Worm (Caenorhabditis elegans) whole organism, late embryonic: ENCODE data around the gene ZK1307.4.

Experiments used
- F13H6.1 ChIP-seq: sonication (generic microtip); optimal IDR thresholded peaks from 2 replicates; lab custom pipeline; 2016; ENCODE audit warnings: missing genetic modification characterization, missing compliant biosample characterization
- K09A11.1 ChIP-seq: sonication (generic microtip); optimal IDR thresholded peaks from 2 replicates; lab custom pipeline; 2017; ENCODE audit warnings: antibody characterized with exemption, mild to moderate bottlenecking, missing genetic modification characterization, missing compliant biosample characterization; ENCODE audit not compliant: insufficient read depth
- Y22D7AL.16 ChIP-seq: sonication (generic microtip); optimal IDR thresholded peaks from 2 replicates; lab custom pipeline; 2016; ENCODE audit warnings: missing genetic modification characterization, missing compliant biosample characterization
- ama-1 ChIP-seq: fragments of 150-350 bp; optimal IDR thresholded peaks from 2 replicates; lab custom pipeline; 2014
- ceh-31 ChIP-seq: sonication (generic microtip); optimal IDR thresholded peaks from 2 replicates; lab custom pipeline; 2016; ENCODE audit warnings: missing genetic modification characterization, missing compliant biosample characterization
- ceh-34 ChIP-seq: sonication (generic microtip); optimal IDR thresholded peaks from 2 replicates; lab custom pipeline; 2016; ENCODE audit warnings: mild to moderate bottlenecking, missing genetic modification characterization, missing compliant biosample characterization
- ceh-45 ChIP-seq: fragments of 200-800 bp; sonication (Bioruptor generic); IDR thresholded peaks from 2 replicates; pipeline ENCODE4 v1.3.6; 2022; ENCODE audit warnings: missing genetic modification reagents, missing genetic modification characterization, missing compliant biosample characterization
- dmd-4 ChIP-seq: sonication (generic microtip); optimal IDR thresholded peaks from 2 replicates; lab custom pipeline; 2016; ENCODE audit warnings: borderline replicate concordance, missing genetic modification characterization, missing compliant biosample characterization
- elt-2 ChIP-seq: sonication (generic microtip); optimal IDR thresholded peaks from 2 replicates; lab custom pipeline; 2016; ENCODE audit warnings: missing genetic modification reagents, missing genetic modification characterization, missing compliant biosample characterization
- elt-4 ChIP-seq: sonication (generic microtip); optimal IDR thresholded peaks from 2 replicates; lab custom pipeline; 2016; ENCODE audit warnings: missing genetic modification characterization, missing compliant biosample characterization
- ets-4 ChIP-seq: sonication (generic microtip); optimal IDR thresholded peaks from 2 replicates; lab custom pipeline; 2016; ENCODE audit warnings: missing genetic modification characterization, missing compliant biosample characterization
- fkh-6 ChIP-seq: sonication (generic microtip); optimal IDR thresholded peaks from 2 replicates; lab custom pipeline; 2016; ENCODE audit warnings: missing genetic modification characterization, missing compliant biosample characterization
- hlh-13 ChIP-seq: fragments of 200-800 bp; sonication (Bioruptor generic); optimal IDR thresholded peaks from 2 replicates; lab custom pipeline; 2018; ENCODE audit warnings: mild to moderate bottlenecking, missing genetic modification characterization, missing compliant biosample characterization
- hlh-8 ChIP-seq: sonication (generic microtip); optimal IDR thresholded peaks from 2 replicates; lab custom pipeline; 2016; ENCODE audit warnings: missing genotype, missing genetic modification characterization, missing compliant biosample characterization
- lin-11 ChIP-seq: fragments of 200-800 bp; sonication (Bioruptor generic); optimal IDR thresholded peaks from 2 replicates; lab custom pipeline; 2018; ENCODE audit warnings: mild to moderate bottlenecking, missing genetic modification characterization, missing compliant biosample characterization
- madf-2 ChIP-seq: sonication (generic microtip); optimal IDR thresholded peaks from 2 replicates; lab custom pipeline; 2017; ENCODE audit warnings: missing genetic modification characterization, missing compliant biosample characterization
- nfya-1 ChIP-seq: sonication (generic microtip); optimal IDR thresholded peaks from 2 replicates; lab custom pipeline; 2017; ENCODE audit warnings: missing genetic modification characterization, mild to moderate bottlenecking, missing compliant biosample characterization, antibody characterized with exemption, moderate library complexity
- nhr-11 ChIP-seq: fragments of 150-350 bp; optimal IDR thresholded peaks from 2 replicates; lab custom pipeline; 2014; ENCODE audit warnings: missing biosample characterization, missing genetic modification characterization
- pag-3 ChIP-seq: sonication (generic microtip); optimal IDR thresholded peaks from 2 replicates; lab custom pipeline; 2016; ENCODE audit warnings: missing compliant biosample characterization, missing genetic modification characterization, borderline replicate concordance
- pha-2 ChIP-seq: sonication (generic microtip); optimal IDR thresholded peaks from 2 replicates; lab custom pipeline; 2017; ENCODE audit warnings: mild to moderate bottlenecking, missing genetic modification characterization, missing compliant biosample characterization
- pqm-1 ChIP-seq: sonication (generic microtip); optimal IDR thresholded peaks from 2 replicates; lab custom pipeline; 2016; ENCODE audit warnings: missing genetic modification characterization, missing compliant biosample characterization
- pros-1 ChIP-seq: fragments of 150-350 bp; optimal IDR thresholded peaks from 2 replicates; lab custom pipeline; 2014; ENCODE audit warnings: missing biosample characterization, missing genetic modification reagents, missing genetic modification characterization
- sox-4 ChIP-seq: sonication (generic microtip); optimal IDR thresholded peaks from 2 replicates; lab custom pipeline; 2017; ENCODE audit warnings: mild to moderate bottlenecking, missing genetic modification characterization, inconsistent platforms, missing compliant biosample characterization
- tbx-2 ChIP-seq: sonication (generic microtip); optimal IDR thresholded peaks from 2 replicates; lab custom pipeline; 2016; ENCODE audit warnings: missing genetic modification characterization, missing compliant biosample characterization
- unc-3 ChIP-seq, 2 experiments: fragments of 200-800 bp in 1 of 2; sonication (Bioruptor generic) in 1 of 2; sonication (generic microtip) in 1 of 2; conservative IDR thresholded peaks in 1 of 2; optimal IDR thresholded peaks in 1 of 2; 2 replicates each; pipeline versions ENCODE4 v1.3.6 to Lab custom; 2016 to 2022; ENCODE audit warnings: missing compliant biosample characterization in 2 of 2, missing genetic modification characterization in 2 of 2, missing genetic modification reagents in 1 of 2
- unc-42 ChIP-seq: sonication (generic microtip); optimal IDR thresholded peaks from 2 replicates; lab custom pipeline; 2016; ENCODE audit warnings: missing genotype, missing genetic modification characterization, missing compliant biosample characterization
- zip-5 ChIP-seq: sonication (generic microtip); optimal IDR thresholded peaks from 2 replicates; lab custom pipeline; 2016; ENCODE audit warnings: missing genetic modification characterization, missing compliant biosample characterization

Gene ZK1307.4

ce11 chrII:9656210-9656755, 4.7 kb upstream of the ZK1307.4 start, which contains the start of gene gstk-1:
Gene gstk-1, plus strand, starts transcription at chrII:9656705.
- TF ChIP-seq pros-1 (tag; lab: Kevin White, UChicago) (no peak), elt-2 (peak; percentile 19), sox-4 (tag; lab: Kevin White, UChicago) (no peak), hlh-8 (tag; lab: Kevin White, UChicago) (no peak), pha-2 (tag; lab: Kevin White, UChicago) (no peak)

ce11 chrII:9655530-9656139, 4.0 kb upstream of the ZK1307.4 start, which contains the start of gene ZK1307.1:
Gene ZK1307.1, minus strand, starts transcription at chrII:9655580.
- TF ChIP-seq elt-2 (peak; percentile 29), hlh-13 (GFP tag; lab: Kevin White, UChicago) (no peak), nfya-1 (tag; lab: Kevin White, UChicago) (no peak), pag-3 (no peak), zip-5 (tag; lab: Kevin White, UChicago) (no peak), ceh-31 (tag; lab: Kevin White, UChicago) (no peak)

- TF ChIP-seq K09A11.1 (tag; lab: Kevin White, UChicago) (no peak), hlh-13 (GFP tag; lab: Kevin White, UChicago) (no peak), ceh-31 (tag; lab: Kevin White, UChicago) (no peak), nfya-1 (tag; lab: Kevin White, UChicago) (no peak), unc-42 (tag; lab: Kevin White, UChicago) (no peak), pqm-1 (tag; lab: Kevin White, UChicago) (no peak)
Observed at ce11 chrII:9653679-9654078, 2.1 kb upstream of the ZK1307.4 start, which contains the start of gene ZK1307.2. Gene ZK1307.2, minus strand, starts transcription at chrII:9653952.

DNA sequence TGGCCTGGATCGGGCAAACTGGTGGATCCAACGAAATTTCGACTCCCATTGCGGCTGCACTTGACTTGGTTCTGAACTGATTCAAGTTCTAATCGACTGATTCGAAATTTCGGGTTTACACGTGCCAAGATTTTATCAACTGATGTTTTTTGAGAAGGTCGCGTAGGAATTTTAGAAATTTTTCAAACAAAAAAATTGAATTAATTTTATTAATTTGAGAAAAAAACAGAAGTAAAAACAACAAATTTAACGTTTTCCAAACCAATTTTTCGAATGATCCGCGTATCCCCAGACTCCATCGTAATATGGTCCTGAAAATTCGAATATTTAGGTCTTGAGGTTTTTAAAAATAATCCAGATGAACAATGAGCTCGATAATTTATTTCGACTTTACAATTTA, 1.3 kb upstream of the ZK1307.4 start, which contains the start of gene ZK1307.3:
TSS of gene ZK1307.3 (minus strand) at position 101 of the 400 bp plus-strand sequence.
- no peak for TF ChIP-seq lin-11 (tag; lab: Kevin White, UChicago)
- no peak for TF ChIP-seq pha-2 (tag; lab: Kevin White, UChicago)
- no peak for TF ChIP-seq unc-42 (tag; lab: Kevin White, UChicago)
- TF ChIP-seq ceh-45 (GFP tag; lab: Robert Waterston, UW): no peak
- TF ChIP-seq dmd-4: no peak
- TF ChIP-seq ama-1: no peak
- TF ChIP-seq ceh-34 (tag; lab: Kevin White, UChicago): no peak

DNA sequence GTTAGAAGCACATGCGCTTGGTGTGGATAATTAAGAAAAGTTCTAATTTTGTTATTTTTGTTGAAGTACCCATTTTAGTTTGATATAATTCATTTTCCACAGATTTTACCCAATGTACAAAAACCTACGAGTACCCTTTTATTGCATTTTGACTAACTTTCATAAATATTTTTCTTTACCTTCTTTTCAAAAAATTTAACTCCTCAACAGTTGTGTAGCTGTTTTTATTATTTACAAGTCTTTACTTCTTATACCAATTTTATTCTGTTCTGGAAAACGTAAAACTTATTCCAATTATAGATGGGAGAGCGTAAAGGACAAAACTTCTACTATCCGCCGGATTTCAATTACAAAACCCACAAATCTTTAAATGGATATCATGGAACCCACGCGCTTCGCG, 2.4 kb downstream of the ZK1307.4 start, which contains the start of gene ZK1307.9:
TSS of gene ZK1307.9 (plus strand) at position 301 of the 400 bp plus-strand sequence.
- TF ChIP-seq zip-5 (tag; lab: Kevin White, UChicago): no peak
- no peak for TF ChIP-seq nhr-11 (tag; lab: Kevin White, UChicago)
- TF ChIP-seq ets-4 (tag; lab: Kevin White, UChicago): no peak
- no peak for TF ChIP-seq pha-2 (tag; lab: Kevin White, UChicago)
- no peak for TF ChIP-seq hlh-13 (GFP tag; lab: Kevin White, UChicago)
- TF ChIP-seq unc-42 (tag; lab: Kevin White, UChicago): no peak
- TF ChIP-seq Y22D7AL.16 (tag; lab: Kevin White, UChicago): no peak
- TF ChIP-seq F13H6.1 (tag; lab: Kevin White, UChicago): no peak
- no peak for TF ChIP-seq unc-3 (GFP tag; conservative IDR thresholded peaks at IDR 0.05; lab: Robert Waterston, UW)
- no peak for TF ChIP-seq unc-3 (tag; optimal IDR thresholded peaks at IDR 0.05; lab: Kevin White, UChicago)
- no peak for TF ChIP-seq fkh-6 (tag; lab: Kevin White, UChicago)
- TF ChIP-seq tbx-2: no peak
- TF ChIP-seq elt-2: no peak
- TF ChIP-seq elt-4 (tag; lab: Kevin White, UChicago): no peak
- TF ChIP-seq madf-2 (tag; lab: Kevin White, UChicago): no peak
- TF ChIP-seq, all 69 proteins: peak for 0
